Fruit fly (Drosophila melanogaster) whole organism, prepupa: Measurements from ENCODE around the gene bor.

Source experiments
- CG10631 ChIP-seq: fragments of 200-800 bp; sonication (Bioruptor generic); optimal IDR thresholded peaks from 2 replicates; lab custom pipeline; 2016; ENCODE audit warnings: missing biosample characterization, missing genetic modification characterization
- CG10669 ChIP-seq: fragments of 200-800 bp; sonication (Bioruptor generic); optimal IDR thresholded peaks from 3 replicates; lab custom pipeline; 2018; ENCODE audit warnings: missing biosample characterization, mild to moderate bottlenecking, missing genetic modification characterization, moderate library complexity
- CG11762 ChIP-seq: fragments of 200-800 bp; sonication (Bioruptor generic); optimal IDR thresholded peaks from 3 replicates; lab custom pipeline; 2016; ENCODE audit warnings: missing biosample characterization, missing genetic modification characterization; ENCODE audit not compliant: insufficient read depth
- CG15336 ChIP-seq: fragments of 200-800 bp; sonication (Bioruptor generic); IDR thresholded peaks from 2 replicates; pipeline ENCODE4 v1.3.6; 2022; ENCODE audit warnings: missing biosample characterization, missing genetic modification characterization
- CG1621 ChIP-seq: fragments of 200-800 bp; sonication (Bioruptor generic); optimal IDR thresholded peaks from 3 replicates; lab custom pipeline; 2018; ENCODE audit warnings: missing biosample characterization, mild to moderate bottlenecking, missing genetic modification characterization
- CG16779 ChIP-seq: fragments of 200-800 bp; sonication (Bioruptor generic); optimal IDR thresholded peaks from 3 replicates; lab custom pipeline; 2017; ENCODE audit warnings: missing biosample characterization, mild to moderate bottlenecking, missing genetic modification characterization
- CG3032 ChIP-seq: fragments of 200-800 bp; optimal IDR thresholded peaks from 2 replicates; lab custom pipeline; 2019; ENCODE audit warnings: missing biosample characterization, mild to moderate bottlenecking, missing genetic modification characterization, moderate library complexity
- CG32006 ChIP-seq: fragments of 200-800 bp; sonication (Bioruptor generic); optimal IDR thresholded peaks from 3 replicates; lab custom pipeline; 2017; ENCODE audit warnings: missing biosample characterization, mild to moderate bottlenecking, missing genetic modification characterization
- CG4318 ChIP-seq: fragments of 200-800 bp; sonication (Bioruptor generic); optimal IDR thresholded peaks from 3 replicates; lab custom pipeline; 2017; ENCODE audit warnings: missing biosample characterization, mild to moderate bottlenecking, missing genetic modification characterization
- CG6163 ChIP-seq: fragments of 200-800 bp; sonication (Bioruptor generic); IDR thresholded peaks from 3 replicates; pipeline ENCODE4 v1.3.6; 2022; ENCODE audit warnings: missing biosample characterization, missing genetic modification characterization
- CG6276 ChIP-seq: fragments of 200-800 bp; sonication (Bioruptor generic); optimal IDR thresholded peaks from 2 replicates; lab custom pipeline; 2017; ENCODE audit warnings: missing biosample characterization, mild to moderate bottlenecking, missing genetic modification characterization
- CG6808 ChIP-seq: fragments of 200-800 bp; sonication (Bioruptor generic); optimal IDR thresholded peaks from 3 replicates; lab custom pipeline; 2017; ENCODE audit warnings: missing biosample characterization, missing genetic modification characterization, mild to moderate bottlenecking, moderate library complexity, missing genetic modification reagents
- CG7368 ChIP-seq: fragments of 200-800 bp; sonication (Bioruptor generic); optimal IDR thresholded peaks from 3 replicates; lab custom pipeline; 2016; ENCODE audit warnings: missing biosample characterization, missing genetic modification characterization
- CG8119 ChIP-seq: fragments of 200-800 bp; sonication (Bioruptor generic); IDR thresholded peaks from 3 replicates; pipeline ENCODE4 v1.3.6; 2022; ENCODE audit warnings: missing biosample characterization, missing genetic modification characterization
- CG8319 ChIP-seq: fragments of 200-800 bp; sonication (Bioruptor generic); optimal IDR thresholded peaks from 3 replicates; lab custom pipeline; 2016; ENCODE audit warnings: missing biosample characterization, missing genetic modification characterization
- CG8632 ChIP-seq: fragments of 200-800 bp; sonication (Bioruptor generic); optimal IDR thresholded peaks from 3 replicates; lab custom pipeline; 2016; ENCODE audit warnings: missing biosample characterization, missing genetic modification characterization
- CG9139 ChIP-seq: fragments of 200-800 bp; sonication (Bioruptor generic); optimal IDR thresholded peaks from 3 replicates; lab custom pipeline; 2017; ENCODE audit warnings: missing biosample characterization, mild to moderate bottlenecking, missing genetic modification characterization
- Eip75B ChIP-seq: fragments of 200-800 bp; sonication (Bioruptor generic); optimal IDR thresholded peaks from 3 replicates; lab custom pipeline; 2016; ENCODE audit warnings: missing biosample characterization, missing genetic modification characterization
- Eip78C ChIP-seq: fragments of 200-800 bp; sonication (Bioruptor generic); peaks from one replicate; lab custom pipeline; 2016; ENCODE audit warnings: missing biosample characterization, missing genetic modification characterization
- Eip93F ChIP-seq: fragments of 200-800 bp; sonication (Bioruptor generic); optimal IDR thresholded peaks from 2 replicates; lab custom pipeline; 2016; ENCODE audit warnings: missing biosample characterization, mild to moderate bottlenecking, missing genetic modification characterization
- Ets21C ChIP-seq: fragments of 200-800 bp; sonication (Bioruptor generic); optimal IDR thresholded peaks from 3 replicates; lab custom pipeline; 2016; ENCODE audit warnings: missing biosample characterization, missing genetic modification characterization
- Ets96B ChIP-seq: fragments of 200-800 bp; optimal IDR thresholded peaks from 2 replicates; lab custom pipeline; 2019; ENCODE audit warnings: missing biosample characterization, mild to moderate bottlenecking, missing genetic modification characterization, moderate library complexity
- Hr38 ChIP-seq: sonication (Bioruptor generic); optimal IDR thresholded peaks from 2 replicates; lab custom pipeline; 2016; ENCODE audit warnings: missing biosample characterization, missing genetic modification characterization
- Hr39 ChIP-seq: fragments of 200-800 bp; sonication (Bioruptor generic); optimal IDR thresholded peaks from 2 replicates; lab custom pipeline; 2016; ENCODE audit warnings: missing biosample characterization, missing genetic modification characterization
- Hr4 ChIP-seq: fragments of 200-800 bp; sonication (Bioruptor generic); optimal IDR thresholded peaks from 3 replicates; lab custom pipeline; 2016; ENCODE audit warnings: missing biosample characterization, missing genetic modification characterization
- Lpt ChIP-seq: fragments of 200-800 bp; sonication (Bioruptor generic); optimal IDR thresholded peaks from 3 replicates; lab custom pipeline; 2016; ENCODE audit warnings: missing biosample characterization, missing genetic modification characterization
- OdsH ChIP-seq: fragments of 200-800 bp; sonication (Bioruptor generic); optimal IDR thresholded peaks from 3 replicates; lab custom pipeline; 2016; ENCODE audit warnings: missing biosample characterization, missing genetic modification characterization
- Smox ChIP-seq: fragments of 200-800 bp; sonication (Bioruptor generic); optimal IDR thresholded peaks from 3 replicates; lab custom pipeline; 2016; ENCODE audit warnings: missing biosample characterization, missing genetic modification characterization
- Sox102F ChIP-seq: fragments of 200-800 bp; sonication (Bioruptor generic); optimal IDR thresholded peaks from 2 replicates; lab custom pipeline; 2016; ENCODE audit warnings: missing biosample characterization, mild to moderate bottlenecking, missing genetic modification characterization
- Sox14 ChIP-seq: fragments of 200-800 bp; sonication (Bioruptor generic); optimal IDR thresholded peaks from 3 replicates; lab custom pipeline; 2016; ENCODE audit warnings: missing biosample characterization, missing genetic modification characterization
- Sox15 ChIP-seq: fragments of 200-800 bp; sonication (Bioruptor generic); optimal IDR thresholded peaks from 3 replicates; lab custom pipeline; 2016; ENCODE audit warnings: missing biosample characterization, missing genetic modification characterization
- achi ChIP-seq: fragments of 200-800 bp; sonication (Bioruptor generic); optimal IDR thresholded peaks from 3 replicates; lab custom pipeline; 2016; ENCODE audit warnings: missing biosample characterization, missing genetic modification characterization
- dac ChIP-seq: fragments of 200-800 bp; sonication (Bioruptor generic); optimal IDR thresholded peaks from 2 replicates; lab custom pipeline; 2017; ENCODE audit warnings: missing biosample characterization, mild to moderate bottlenecking, missing genetic modification characterization
- dsx ChIP-seq: fragments of 200-800 bp; optimal IDR thresholded peaks from 3 replicates; lab custom pipeline; 2019; ENCODE audit warnings: missing biosample characterization, mild to moderate bottlenecking, missing genetic modification characterization, moderate library complexity; ENCODE audit not compliant: poor library complexity, severe bottlenecking
- eg ChIP-seq: fragments of 200-800 bp; sonication (Bioruptor generic); IDR thresholded peaks from 3 replicates; pipeline ENCODE4 v1.3.6; 2022; ENCODE audit warnings: missing biosample characterization, missing genetic modification characterization
- esn ChIP-seq: fragments of 200-800 bp; sonication (Bioruptor generic); optimal IDR thresholded peaks from 2 replicates; lab custom pipeline; 2016; ENCODE audit warnings: missing biosample characterization, mild to moderate bottlenecking, missing genetic modification characterization, moderate library complexity
- fd85E ChIP-seq: fragments of 200-800 bp; sonication (Bioruptor generic); optimal IDR thresholded peaks from 3 replicates; lab custom pipeline; 2016; ENCODE audit warnings: missing biosample characterization, missing genetic modification characterization
- lz ChIP-seq: fragments of 200-800 bp; sonication (Bioruptor generic); optimal IDR thresholded peaks from 3 replicates; lab custom pipeline; 2016; ENCODE audit warnings: missing biosample characterization, missing genetic modification characterization
- net ChIP-seq: fragments of 200-800 bp; sonication (Bioruptor generic); optimal IDR thresholded peaks from 3 replicates; lab custom pipeline; 2016; ENCODE audit warnings: missing biosample characterization, missing genetic modification characterization
- pdm3 ChIP-seq: fragments of 200-800 bp; sonication (Bioruptor generic); optimal IDR thresholded peaks from 3 replicates; lab custom pipeline; 2016; ENCODE audit warnings: missing biosample characterization, missing genetic modification characterization
- spab ChIP-seq: fragments of 200-800 bp; sonication (Bioruptor generic); optimal IDR thresholded peaks from 2 replicates; lab custom pipeline; 2017; ENCODE audit warnings: missing biosample characterization, mild to moderate bottlenecking, missing genetic modification characterization, missing genetic modification reagents
- ss ChIP-seq, 2 experiments: fragments of 200-800 bp; sonication (Bioruptor generic); optimal IDR thresholded peaks; 2 replicates in 1 of 2; 3 replicates in 1 of 2; lab custom pipeline; 2017 to 2018; ENCODE audit warnings: mild to moderate bottlenecking in 2 of 2, missing biosample characterization in 2 of 2, missing genetic modification characterization in 2 of 2, moderate library complexity in 1 of 2
- svp ChIP-seq: fragments of 200-800 bp; sonication (Bioruptor generic); peaks from one replicate; lab custom pipeline; 2016; ENCODE audit warnings: missing biosample characterization, missing genetic modification characterization
- topi ChIP-seq: fragments of 200-800 bp; sonication (Bioruptor generic); optimal IDR thresholded peaks from 3 replicates; lab custom pipeline; 2016; ENCODE audit warnings: missing biosample characterization, missing genetic modification characterization

Gene bor

DNA sequence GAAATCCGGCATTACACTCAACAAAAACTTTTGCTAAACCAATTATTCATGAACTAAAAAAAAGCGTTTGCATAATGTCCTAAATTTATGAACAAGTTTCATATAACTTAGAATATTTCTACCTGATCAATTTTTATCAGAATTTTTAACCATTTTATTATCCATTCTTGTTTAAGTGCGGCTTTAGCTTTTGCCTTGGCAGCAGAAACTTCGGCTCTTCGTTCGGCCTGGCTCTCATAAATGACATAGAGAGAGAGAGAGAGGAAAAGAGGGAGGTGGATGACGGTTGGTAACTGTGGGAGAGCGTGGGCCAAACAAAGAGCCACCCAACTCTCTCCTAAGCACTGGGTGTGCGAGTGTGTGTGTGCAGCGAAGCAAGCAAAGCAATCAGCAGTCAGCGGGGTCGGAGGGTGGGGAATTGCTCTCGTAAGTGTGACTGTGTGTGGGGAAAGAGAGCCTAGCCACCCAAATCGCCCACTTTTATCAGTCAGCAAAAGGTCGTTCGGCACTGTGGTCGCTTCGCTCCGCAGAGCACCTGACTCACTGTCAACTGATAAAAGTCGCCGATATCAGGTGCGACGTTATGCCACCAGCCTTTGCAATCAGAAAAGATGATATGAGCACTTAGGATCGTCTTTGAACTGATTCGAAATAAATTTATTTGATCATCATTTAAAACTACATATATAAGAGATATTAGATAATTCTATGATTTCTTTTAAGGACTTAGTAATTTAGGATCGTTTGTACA lies 39.3 kb downstream of the bor start (continued):
- no peak for TF ChIP-seq eg (GFP tag; lab: Robert Waterston, UW)
- TF ChIP-seq CG11762 (GFP tag; lab: Kevin White, UChicago) = peak; percentile 93
- peak; percentile 90 for TF ChIP-seq CG7368 (GFP tag; lab: Kevin White, UChicago)
- TF ChIP-seq Hr4 (GFP tag; lab: Kevin White, UChicago) = peak; percentile 98
- TF ChIP-seq CG8632 (GFP tag; lab: Kevin White, UChicago) = peak; percentile 94
- peak; percentile 96 for TF ChIP-seq achi (GFP tag; lab: Kevin White, UChicago)
- peak; percentile 93 for TF ChIP-seq svp (GFP tag; lab: Kevin White, UChicago)
- peak; percentile 96 for TF ChIP-seq CG1621 (tag; lab: Kevin White, UChicago)
- TF ChIP-seq ss (GFP tag; optimal IDR thresholded peaks at IDR 0.05; lab: Kevin White, UChicago) = peak; percentile 97 to 98
- peak; percentile 98 for TF ChIP-seq CG9139 (GFP tag; lab: Kevin White, UChicago)
- TF ChIP-seq CG10669 = peak; percentile 98
- peak; percentile 96 for TF ChIP-seq Lpt (GFP tag; lab: Kevin White, UChicago)
- TF ChIP-seq Smox (GFP tag; lab: Kevin White, UChicago) = peak; percentile 82
- TF ChIP-seq Sox14 (GFP tag; lab: Kevin White, UChicago) = peak; percentile 96
- TF ChIP-seq Eip78C (GFP tag; lab: Kevin White, UChicago) = peak; percentile 99
- TF ChIP-seq Ets96B (tag; lab: Kevin White, UChicago) = peak; percentile 99
- TF ChIP-seq CG15336 (GFP tag; lab: Robert Waterston, UW) = no peak
- peak; percentile 83 for TF ChIP-seq Sox102F
- TF ChIP-seq dac (GFP tag; lab: Kevin White, UChicago) = peak; percentile 81
- TF ChIP-seq fd85E (GFP tag; lab: Kevin White, UChicago) = peak; percentile 93
- TF ChIP-seq esn = peak; percentile 92
- peak; percentile 91 for TF ChIP-seq topi (GFP tag; lab: Kevin White, UChicago)

DNA sequence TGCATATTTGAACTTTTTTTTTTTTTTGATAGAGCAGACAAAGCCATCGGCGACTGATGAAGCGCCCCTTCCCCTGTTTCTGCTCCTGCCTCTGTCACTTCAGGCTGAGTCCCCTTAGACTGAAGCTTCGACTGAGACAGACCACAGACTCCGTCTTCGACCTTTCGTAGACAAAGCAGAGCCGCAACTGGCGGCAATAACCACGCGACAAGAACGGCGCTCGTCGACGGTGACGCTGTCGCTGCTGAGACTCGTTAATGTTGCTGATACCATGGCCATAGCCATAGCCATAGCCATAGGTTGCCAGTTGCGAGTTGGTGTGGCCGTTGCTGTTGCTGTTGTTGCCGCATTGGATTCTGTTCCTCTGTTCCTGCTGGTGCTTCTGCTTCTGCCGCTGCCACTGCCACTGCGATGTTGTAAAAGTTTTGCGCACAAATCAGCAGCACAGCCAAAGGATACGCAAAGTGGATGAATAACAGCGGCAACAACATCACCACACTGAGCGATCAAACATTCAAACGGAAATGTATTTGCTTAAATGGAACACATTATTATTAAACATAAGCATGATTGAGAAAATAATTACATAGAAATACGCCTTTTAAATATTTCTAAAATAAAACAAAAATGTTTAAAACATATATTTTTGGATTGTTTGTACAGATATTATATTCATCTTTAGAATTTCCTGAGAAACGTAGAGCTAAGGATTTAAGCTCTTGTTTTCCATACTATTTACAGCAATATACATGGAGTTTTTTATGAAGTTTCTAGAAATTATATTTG lies 40.5 kb downstream of the bor start:
- TF ChIP-seq Eip93F (GFP tag; lab: Kevin White, UChicago) (no peak), dac (GFP tag; lab: Kevin White, UChicago) (peak; percentile 69), Lpt (GFP tag; lab: Kevin White, UChicago) (peak; percentile 70), lz (GFP tag; lab: Kevin White, UChicago) (peak; percentile 3), dsx (GFP tag; lab: Kevin White, UChicago) (peak; percentile 71), CG8119 (GFP tag; lab: Robert Waterston, UW) (no peak), CG3032 (peak; percentile 87), CG6163 (GFP tag; lab: Robert Waterston, UW) (peak; percentile 16; the same call in 1 of the 3 replicates), Hr39 (no peak), spab (GFP tag; lab: Kevin White, UChicago) (peak; percentile 79), topi (GFP tag; lab: Kevin White, UChicago) (peak; percentile 48), eg (GFP tag; lab: Robert Waterston, UW) (peak; percentile 4; the same call in 1 of the 3 replicates), Sox15 (GFP tag; lab: Kevin White, UChicago) (no peak), Eip75B (GFP tag; lab: Kevin White, UChicago) (peak; percentile 60), CG8319 (GFP tag; lab: Kevin White, UChicago) (no peak), CG7368 (GFP tag; lab: Kevin White, UChicago) (peak; percentile 2), net (GFP tag; lab: Kevin White, UChicago) (peak; percentile 65), CG16779 (tag; lab: Kevin White, UChicago) (peak; percentile 70), pdm3 (GFP tag; lab: Kevin White, UChicago) (peak; percentile 62), CG4318 (GFP tag; lab: Kevin White, UChicago) (peak; percentile 82), Hr38 (GFP tag; lab: Kevin White, UChicago) (no peak), achi (GFP tag; lab: Kevin White, UChicago) (peak; percentile 73), fd85E (GFP tag; lab: Kevin White, UChicago) (no peak), CG6276 (GFP tag; lab: Kevin White, UChicago) (peak; percentile 78), Sox14 (GFP tag; lab: Kevin White, UChicago) (no peak), Hr4 (GFP tag; lab: Kevin White, UChicago) (peak; percentile 78), esn (peak; percentile 28), CG32006 (peak; percentile 91), CG6808 (peak; percentile 74), CG1621 (tag; lab: Kevin White, UChicago) (peak; percentile 24), CG10669 (peak; percentile 79), Ets21C (no peak), CG10631 (GFP tag; lab: Kevin White, UChicago) (peak; percentile 88), Smox (GFP tag; lab: Kevin White, UChicago) (peak; percentile 16), OdsH (peak; percentile 70)
